Worm (Caenorhabditis elegans) whole organism, dauer: ENCODE data around the gene btbd-10.
"Not testable (repeated sequence)": the region's sequence is repeated elsewhere in the genome, so short reads cannot be mapped to it uniquely, and the experiment has no call there.

Source experiments
- unc-62 ChIP-seq: sonication (generic microtip); optimal IDR thresholded peaks from 2 replicates; lab custom pipeline; 2017; ENCODE audit warnings: missing biosample characterization, missing genetic modification reagents, missing genetic modification characterization

Gene btbd-10

ce11 chrII:4879629-4880028 lies 25.2 kb upstream of the btbd-10 start, which contains the start of gene gst-6:
TSS of gene gst-6 (plus strand) at chrII:4879891.
- TF ChIP-seq unc-62 (GFP tag; lab: Kevin White, UChicago) = no peak

- no peak for TF ChIP-seq unc-62 (GFP tag; lab: Kevin White, UChicago)
These were observed 23.1 kb upstream of the btbd-10 start, which contains the start of gene gst-7 for ce11 chrII:4881727-4882126. TSS of gene gst-7 (plus strand) at chrII:4882062.

ce11 chrII:4882498-4882897 lies 22.3 kb upstream of the btbd-10 start:
- no peak for TF ChIP-seq unc-62 (GFP tag; lab: Kevin White, UChicago)

- no peak for TF ChIP-seq unc-62 (GFP tag; lab: Kevin White, UChicago)
These were observed 21.4 kb upstream of the btbd-10 start, which contains the start of gene gst-8 for ce11 chrII:4883412-4883811. TSS of gene gst-8 (plus strand) at chrII:4883712.

- TF ChIP-seq unc-62 (GFP tag; lab: Kevin White, UChicago) = no peak
These were observed 20.4 kb upstream of the btbd-10 start for ce11 chrII:4884403-4884802.

- TF ChIP-seq unc-62 (GFP tag; lab: Kevin White, UChicago) = no peak
These were observed 18.8 kb upstream of the btbd-10 start, which contains the start of gene R05F9.7 for ce11 chrII:4885976-4886375. TSS of gene R05F9.7 (plus strand) at chrII:4886276.

ce11 chrII:4888527-4889487 lies 16.0 kb upstream of the btbd-10 start, which contains the start of gene pgm-1:
TSS of gene pgm-1 (plus strand) at chrII:4889437.
- no peak for TF ChIP-seq unc-62 (GFP tag; lab: Kevin White, UChicago)

- no peak for TF ChIP-seq unc-62 (GFP tag; lab: Kevin White, UChicago)
These were observed 13.6 kb upstream of the btbd-10 start, which contains the start of gene gst-9 for ce11 chrII:4891012-4891775. TSS of gene gst-9 (plus strand) at chrII:4891585.

ce11 chrII:4892594-4892993 lies 12.2 kb upstream of the btbd-10 start, which contains the start of gene msp-33:
TSS of gene msp-33 (minus strand) at chrII:4892694.
- TF ChIP-seq unc-62 (GFP tag; lab: Kevin White, UChicago) = no peak

- not testable (repeated sequence) for TF ChIP-seq unc-62 (GFP tag; lab: Kevin White, UChicago)
These were observed 6.3 kb upstream of the btbd-10 start, which contains the start of gene msp-32 for ce11 chrII:4898529-4898928. TSS of gene msp-32 (plus strand) at chrII:4898829.

- TF ChIP-seq unc-62 (GFP tag; lab: Kevin White, UChicago) = no peak
These were observed 2.8 kb upstream of the btbd-10 start, which contains the start of gene R05F9.9 for ce11 chrII:4902035-4902434. TSS of gene R05F9.9 (minus strand) at chrII:4902100.

- not testable (repeated sequence) for TF ChIP-seq unc-62 (GFP tag; lab: Kevin White, UChicago)
These were observed 1.1 kb upstream of the btbd-10 start, which contains the start of gene sgt-1 for ce11 chrII:4903696-4904095. TSS of gene sgt-1 (minus strand) at chrII:4903796.

ce11 chrII:4904277-4904676 lies 531 bp upstream of the btbd-10 start:
- no peak for TF ChIP-seq unc-62 (GFP tag; lab: Kevin White, UChicago)

ce11 chrII:4905331-4905730 lies 523 bp downstream of the btbd-10 start:
- TF ChIP-seq unc-62 (GFP tag; lab: Kevin White, UChicago) = no peak

- no peak for TF ChIP-seq unc-62 (GFP tag; lab: Kevin White, UChicago)
These were observed 1.1 kb downstream of the btbd-10 start for ce11 chrII:4905883-4906282.
